Fruit fly (Drosophila melanogaster) whole organism, embryonic: ENCODE data around the gene CG7231.

Experiments used
- Atf6 ChIP-seq: fragments of 200-800 bp; sonication (Bioruptor generic); IDR thresholded peaks from 2 replicates; pipeline ENCODE4 v1.3.6; 2022; ENCODE audit warnings: missing biosample characterization, missing genetic modification characterization
- CG10654 ChIP-seq: fragments of 200-800 bp; sonication (Bioruptor generic); optimal IDR thresholded peaks from 2 replicates; lab custom pipeline; 2016; ENCODE audit warnings: missing biosample characterization, missing genetic modification characterization
- CG10959 ChIP-seq: fragments of 200-800 bp; sonication (Bioruptor generic); IDR thresholded peaks from 2 replicates; pipeline ENCODE4 v1.3.6; 2022; ENCODE audit warnings: missing biosample characterization, missing genetic modification characterization
- CG11695 ChIP-seq: fragments of 200-800 bp; sonication (Bioruptor generic); IDR thresholded peaks from 3 replicates; pipeline ENCODE4 v1.3.6; 2022; ENCODE audit warnings: missing biosample characterization, missing genetic modification characterization
- CG15514 ChIP-seq: fragments of 200-800 bp; sonication (Bioruptor generic); optimal IDR thresholded peaks from 3 replicates; lab custom pipeline; 2017; ENCODE audit warnings: missing biosample characterization, missing genetic modification characterization, mild to moderate bottlenecking, moderate library complexity, missing genetic modification reagents
- CG1603 ChIP-seq: fragments of 200-800 bp; sonication (Bioruptor generic); optimal IDR thresholded peaks from 2 replicates; lab custom pipeline; 2019; ENCODE audit warnings: missing biosample characterization, mild to moderate bottlenecking, missing genetic modification characterization, moderate library complexity
- CG16815 ChIP-seq: fragments of 200-800 bp; sonication (Bioruptor generic); optimal IDR thresholded peaks from 3 replicates; lab custom pipeline; 2017; ENCODE audit warnings: missing biosample characterization, mild to moderate bottlenecking, missing genetic modification characterization
- CG32772 ChIP-seq: fragments of 200-800 bp; sonication (Bioruptor generic); IDR thresholded peaks from 2 replicates; pipeline ENCODE4 v1.3.6; 2022; ENCODE audit warnings: missing biosample characterization, missing genetic modification characterization
- CG34422 ChIP-seq: fragments of 200-800 bp; sonication (Bioruptor generic); IDR thresholded peaks from 3 replicates; pipeline ENCODE4 v1.3.6; 2022; ENCODE audit warnings: missing biosample characterization, missing genetic modification characterization
- CG3847 ChIP-seq: fragments of 200-800 bp; sonication (Bioruptor generic); IDR thresholded peaks from 2 replicates; pipeline ENCODE4 v1.3.6; 2022; ENCODE audit warnings: missing biosample characterization, missing genetic modification characterization
- CG4328 ChIP-seq: fragments of 200-800 bp; sonication (Bioruptor generic); optimal IDR thresholded peaks from 3 replicates; lab custom pipeline; 2017; ENCODE audit warnings: missing biosample characterization, missing genetic modification reagents, missing genetic modification characterization
- CG4707 ChIP-seq: fragments of 200-800 bp; sonication (Bioruptor generic); optimal IDR thresholded peaks from 2 replicates; lab custom pipeline; 2018; ENCODE audit warnings: missing biosample characterization, mild to moderate bottlenecking, missing genetic modification characterization, moderate library complexity
- CG4730 ChIP-seq: fragments of 200-800 bp; sonication (Bioruptor generic); IDR thresholded peaks from 2 replicates; pipeline ENCODE4 v1.3.6; 2022; ENCODE audit warnings: missing biosample characterization, missing genetic modification characterization
- CG4854 ChIP-seq: fragments of 200-800 bp; sonication (Bioruptor generic); optimal IDR thresholded peaks from 2 replicates; lab custom pipeline; 2016; ENCODE audit warnings: missing biosample characterization, missing genetic modification characterization, inconsistent platforms
- CG6272 ChIP-seq: fragments of 200-800 bp; sonication (Bioruptor generic); IDR thresholded peaks from 2 replicates; pipeline ENCODE4 v1.3.6; 2022; ENCODE audit warnings: missing biosample characterization, missing genetic modification characterization
- CG6765 ChIP-seq: fragments of 200-800 bp; sonication (Bioruptor generic); optimal IDR thresholded peaks from 3 replicates; lab custom pipeline; 2017; ENCODE audit warnings: missing biosample characterization, mild to moderate bottlenecking, missing genetic modification characterization
- CG8089 ChIP-seq: fragments of 200-800 bp; sonication (Bioruptor generic); optimal IDR thresholded peaks from 3 replicates; lab custom pipeline; 2016; ENCODE audit warnings: missing biosample characterization, missing genetic modification characterization
- CHES-1-like ChIP-seq: fragments of 200-800 bp; sonication (Bioruptor generic); optimal IDR thresholded peaks from 2 replicates; lab custom pipeline; 2016; ENCODE audit warnings: missing biosample characterization, missing genetic modification characterization
- D19B ChIP-seq: fragments of 200-800 bp; sonication (Bioruptor generic); optimal IDR thresholded peaks from 2 replicates; lab custom pipeline; 2017; ENCODE audit warnings: missing biosample characterization, mild to moderate bottlenecking, missing genetic modification characterization
- Eip74EF ChIP-seq, 2 experiments: fragments of 200-800 bp in 1 of 2; fragments of >200 bp in 1 of 2; sonication (Bioruptor generic) in 1 of 2; optimal IDR thresholded peaks; 2 replicates each; lab custom pipeline; 2017 to 2019; ENCODE audit warnings: missing biosample characterization in 2 of 2, missing genetic modification characterization in 2 of 2, mild to moderate bottlenecking in 1 of 2, moderate library complexity in 1 of 2
- Fer3 ChIP-seq: fragments of 200-800 bp; sonication (Bioruptor generic); optimal IDR thresholded peaks from 2 replicates; lab custom pipeline; 2018; ENCODE audit warnings: missing biosample characterization, mild to moderate bottlenecking, missing genetic modification characterization, moderate library complexity
- Hey ChIP-seq: fragments of 200-800 bp; sonication (Bioruptor generic); optimal IDR thresholded peaks from 3 replicates; lab custom pipeline; 2018; ENCODE audit warnings: missing biosample characterization, mild to moderate bottlenecking, missing genetic modification characterization
- Lhr ChIP-seq: fragments of 200-800 bp; sonication (Bioruptor generic); optimal IDR thresholded peaks from 3 replicates; lab custom pipeline; 2017; ENCODE audit warnings: mild to moderate bottlenecking, missing biosample characterization, missing genetic modification reagents, missing genetic modification characterization
- Max ChIP-seq: fragments of 200-800 bp; sonication (Bioruptor generic); optimal IDR thresholded peaks from 2 replicates; lab custom pipeline; 2016; ENCODE audit warnings: missing biosample characterization, mild to moderate bottlenecking, missing genetic modification characterization
- Rfx ChIP-seq: fragments of 200-800 bp; sonication (Bioruptor generic); IDR thresholded peaks from 2 replicates; pipeline ENCODE4 v1.3.6; 2022; ENCODE audit warnings: missing biosample characterization, missing genetic modification characterization
- Stat92E ChIP-seq, 3 experiments: fragments of >200 bp in 2 of 3; fragments of 200-800 bp in 1 of 3; sonication (Bioruptor generic) in 1 of 3; optimal IDR thresholded peaks; 2 replicates each; lab custom pipeline; 2017 to 2019; ENCODE audit warnings: missing biosample characterization in 3 of 3, missing genetic modification characterization in 3 of 3, mild to moderate bottlenecking in 1 of 3, moderate library complexity in 1 of 3
- Xrp1 ChIP-seq: fragments of 200-800 bp; sonication (Bioruptor generic); IDR thresholded peaks from 2 replicates; pipeline ENCODE4 v1.3.6; 2022; ENCODE audit warnings: missing biosample characterization, missing genetic modification characterization
- YL-1 ChIP-seq: fragments of 200-800 bp; sonication (Bioruptor generic); optimal IDR thresholded peaks from 3 replicates; lab custom pipeline; 2017; ENCODE audit warnings: missing biosample characterization, mild to moderate bottlenecking, missing genetic modification characterization
- amos ChIP-seq: fragments of 200-800 bp; sonication (Bioruptor generic); IDR thresholded peaks from 2 replicates; pipeline ENCODE4 v1.3.6; 2022; ENCODE audit warnings: missing biosample characterization, missing genetic modification characterization; ENCODE audit not compliant: partially characterized antibody
- bigmax ChIP-seq: fragments of 200-800 bp; sonication (Bioruptor generic); optimal IDR thresholded peaks from 2 replicates; lab custom pipeline; 2018; ENCODE audit warnings: missing biosample characterization, mild to moderate bottlenecking, missing genetic modification characterization
- cad ChIP-seq: fragments of >200 bp; optimal IDR thresholded peaks from 2 replicates; lab custom pipeline; 2017; ENCODE audit warnings: missing biosample characterization, missing genetic modification characterization
- caup ChIP-seq: fragments of 200-800 bp; sonication (Bioruptor generic); optimal IDR thresholded peaks from 3 replicates; lab custom pipeline; 2017; ENCODE audit warnings: missing biosample characterization, mild to moderate bottlenecking, missing genetic modification characterization, moderate library complexity; ENCODE audit not compliant: severe bottlenecking
- chn ChIP-seq: fragments of 200-800 bp; sonication (Bioruptor generic); optimal IDR thresholded peaks from 2 replicates; lab custom pipeline; 2016; ENCODE audit warnings: missing biosample characterization, missing genetic modification characterization
- crp ChIP-seq, 2 experiments: fragments of 200-800 bp; sonication (Bioruptor generic); optimal IDR thresholded peaks; 2 replicates in 1 of 2; 3 replicates in 1 of 2; lab custom pipeline; 2017; ENCODE audit warnings: missing biosample characterization in 2 of 2, missing genetic modification characterization in 2 of 2, mild to moderate bottlenecking in 1 of 2, moderate library complexity in 1 of 2
- ham ChIP-seq: fragments of 200-800 bp; sonication (Bioruptor generic); IDR thresholded peaks from 2 replicates; pipeline ENCODE4 v1.3.6; 2022; ENCODE audit warnings: missing biosample characterization, missing genetic modification characterization
- kah ChIP-seq: fragments of 200-800 bp; sonication (Bioruptor generic); optimal IDR thresholded peaks from 2 replicates; lab custom pipeline; 2018; ENCODE audit warnings: missing biosample characterization, mild to moderate bottlenecking, missing genetic modification characterization
- mirr ChIP-seq: fragments of 200-800 bp; sonication (Bioruptor generic); optimal IDR thresholded peaks from 3 replicates; lab custom pipeline; 2018; ENCODE audit warnings: missing biosample characterization, mild to moderate bottlenecking, missing genetic modification characterization
- nerfin-2 ChIP-seq: fragments of 200-800 bp; sonication (Bioruptor generic); IDR thresholded peaks from 2 replicates; pipeline ENCODE4 v1.3.6; 2022; ENCODE audit warnings: missing biosample characterization, missing genetic modification characterization; ENCODE audit not compliant: partially characterized antibody
- nom ChIP-seq: fragments of 200-800 bp; sonication (Bioruptor generic); optimal IDR thresholded peaks from 2 replicates; lab custom pipeline; 2017; ENCODE audit warnings: missing biosample characterization, missing genetic modification characterization, mild to moderate bottlenecking, moderate library complexity, missing genetic modification reagents
- pb ChIP-seq: fragments of 200-800 bp; sonication (Bioruptor generic); optimal IDR thresholded peaks from 3 replicates; lab custom pipeline; 2016; ENCODE audit warnings: missing biosample characterization, missing genetic modification characterization
- sens ChIP-seq: fragments of 200-800 bp; sonication (Bioruptor generic); peaks from one replicate; lab custom pipeline; 2016; ENCODE audit warnings: missing biosample characterization, missing genetic modification characterization
- sr ChIP-seq: fragments of 200-800 bp; sonication (Bioruptor generic); IDR thresholded peaks from 3 replicates; pipeline ENCODE4 v1.3.6; 2022; ENCODE audit warnings: missing biosample characterization, missing genetic modification characterization
- tgo ChIP-seq: fragments of 200-800 bp; sonication (Bioruptor generic); IDR thresholded peaks from 3 replicates; pipeline ENCODE4 v1.3.6; 2022; ENCODE audit warnings: missing biosample characterization, missing genetic modification characterization
- tll ChIP-seq, 2 experiments: fragments of 200-800 bp in 1 of 2; fragments of >200 bp in 1 of 2; sonication (Bioruptor generic) in 1 of 2; optimal IDR thresholded peaks; 2 replicates each; lab custom pipeline; 2017 to 2019; ENCODE audit warnings: missing biosample characterization in 2 of 2, missing genetic modification characterization in 2 of 2, mild to moderate bottlenecking in 1 of 2, moderate library complexity in 1 of 2
- unc-4 ChIP-seq: fragments of 200-800 bp; sonication (Bioruptor generic); IDR thresholded peaks from 2 replicates; pipeline ENCODE4 v1.3.6; 2022; ENCODE audit warnings: missing biosample characterization, missing genetic modification characterization; ENCODE audit not compliant: partially characterized antibody
- usp ChIP-seq: fragments of >200 bp; optimal IDR thresholded peaks from 2 replicates; lab custom pipeline; 2017; ENCODE audit warnings: missing biosample characterization, missing genetic modification characterization
- wdn ChIP-seq: fragments of 200-800 bp; sonication (Bioruptor generic); IDR thresholded peaks from 2 replicates; pipeline ENCODE4 v1.3.6; 2022; ENCODE audit warnings: missing biosample characterization, missing genetic modification characterization

Gene CG7231

DNA sequence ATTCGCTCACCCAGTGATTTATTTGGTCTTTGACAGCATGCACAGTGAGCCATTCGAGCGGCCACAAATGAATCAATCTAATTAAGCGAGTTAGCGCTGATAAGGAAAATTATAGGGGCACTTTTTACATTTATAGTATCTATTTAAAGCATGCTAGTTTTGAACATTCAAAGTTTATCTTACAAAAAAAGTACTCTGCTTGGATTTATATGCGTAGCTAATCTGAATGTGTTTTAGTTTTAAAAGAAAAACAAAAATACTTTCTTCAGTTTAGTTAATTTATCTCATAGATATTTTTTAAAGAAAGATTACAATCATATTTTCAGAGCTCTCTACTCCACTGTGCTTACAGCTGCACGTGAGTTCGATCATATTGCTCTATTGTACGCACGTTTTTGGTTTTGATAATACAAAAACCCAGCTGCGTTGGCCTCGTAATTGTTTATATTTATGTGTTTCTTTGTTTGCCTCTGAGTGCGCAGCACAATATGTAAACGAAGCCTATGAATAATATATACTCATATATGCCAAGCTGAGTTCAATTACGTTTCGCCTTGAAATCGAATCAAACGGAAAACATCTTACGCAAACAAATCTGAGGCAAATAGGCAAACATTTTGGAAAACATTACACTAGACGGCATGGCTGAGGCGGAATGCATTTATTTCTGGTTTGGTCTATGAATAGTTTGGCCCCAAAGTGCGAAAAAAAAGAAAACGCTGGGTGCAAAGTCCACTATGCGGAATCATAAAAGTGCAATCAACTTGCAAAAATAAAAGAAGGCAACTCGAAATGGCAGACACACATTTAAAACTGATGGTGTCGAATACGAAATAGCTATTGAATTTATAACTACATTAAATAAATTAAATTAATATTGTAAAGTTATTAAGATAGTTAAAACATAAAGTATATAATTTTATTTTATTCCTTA is 18.2 kb downstream of the CG7231 start (continued):
- peak; percentile 87 for TF ChIP-seq Max
- TF ChIP-seq amos, result no peak
- TF ChIP-seq CG16815, result peak; percentile 84
- TF ChIP-seq CG10654 (GFP tag; lab: Kevin White, UChicago), result peak; percentile 73
- TF ChIP-seq CG8089 (GFP tag; lab: Kevin White, UChicago), result peak; percentile 77
- TF ChIP-seq ham, result 0 out of 2 replicates have a peak, but pooled peaks have one; percentile 29
- peak; percentile 66 for TF ChIP-seq CG32772
- TF ChIP-seq pb, result peak; percentile 63
- peak; percentile 84 for TF ChIP-seq nom (GFP tag; lab: Kevin White, UChicago)
- TF ChIP-seq CG3847 (GFP tag; lab: Robert Waterston, UW), result peak; percentile 86
- TF ChIP-seq CG1603 (tag; lab: Kevin White, UChicago), result peak; percentile 65
- TF ChIP-seq bigmax, result no peak
- TF ChIP-seq kah (GFP tag; lab: Kevin White, UChicago), result peak; percentile 76
- TF ChIP-seq CG4730, result peak; percentile 81
- peak in 1 of 3 experiments; percentile 40 for TF ChIP-seq Stat92E (GFP tag; optimal IDR thresholded peaks at IDR 0.05; lab: Kevin White, UChicago)
- no peak for TF ChIP-seq cad
- TF ChIP-seq CG6765 (GFP tag; lab: Kevin White, UChicago), result peak; percentile 81
- peak; percentile 13 for TF ChIP-seq Hey (tag; lab: Kevin White, UChicago)
- TF ChIP-seq sens (GFP tag; lab: Kevin White, UChicago), result peak; percentile 95
- TF ChIP-seq CG10959 (GFP tag; lab: Robert Waterston, UW), result peak; percentile 40; the same call in 1 of the 2 replicates
- TF ChIP-seq Eip74EF (GFP tag; optimal IDR thresholded peaks at IDR 0.05; lab: Kevin White, UChicago), result peak in 1 of 2 experiments; percentile 90
- peak; percentile 83 for TF ChIP-seq caup (GFP tag; lab: Kevin White, UChicago)
- TF ChIP-seq Rfx, result peak; percentile 78
- TF ChIP-seq D19B (GFP tag; lab: Kevin White, UChicago), result peak; percentile 77
- TF ChIP-seq CG34422 (GFP tag; lab: Robert Waterston, UW), result peak; percentile 90
- peak; percentile 79 for TF ChIP-seq wdn (GFP tag; lab: Robert Waterston, UW)
- TF ChIP-seq Xrp1 (GFP tag; lab: Robert Waterston, UW), result peak; percentile 87
- peak; percentile 59; the same call in 1 of the 2 replicates for TF ChIP-seq CG6272
- peak; percentile 72 for TF ChIP-seq CG15514 (GFP tag; lab: Kevin White, UChicago)
- peak; percentile 80 for TF ChIP-seq chn (GFP tag; lab: Kevin White, UChicago)
- peak; percentile 73 for TF ChIP-seq Fer3 (tag; lab: Kevin White, UChicago)
- peak in 1 of 2 experiments; percentile 40 for TF ChIP-seq crp (GFP tag; optimal IDR thresholded peaks at IDR 0.05; lab: Kevin White, UChicago)
- peak; percentile 88 for TF ChIP-seq Atf6 (GFP tag; lab: Robert Waterston, UW)
- peak; percentile 73 for TF ChIP-seq CHES-1-like (GFP tag; lab: Kevin White, UChicago)
- TF ChIP-seq tgo (GFP tag; lab: Robert Waterston, UW), result peak; percentile 87
- TF ChIP-seq usp (GFP tag; lab: Kevin White, UChicago), result no peak
- TF ChIP-seq unc-4 (GFP tag; lab: Robert Waterston, UW), result no peak
- peak; percentile 84 for TF ChIP-seq CG4328 (GFP tag; lab: Kevin White, UChicago)
- peak; percentile 61 for TF ChIP-seq YL-1 (GFP tag; lab: Kevin White, UChicago)
- no peak for TF ChIP-seq sr (GFP tag; lab: Robert Waterston, UW)
- peak; percentile 71 for TF ChIP-seq mirr (GFP tag; lab: Kevin White, UChicago)
- peak; percentile 92 for TF ChIP-seq CG4707
- no peak for TF ChIP-seq tll (GFP tag; optimal IDR thresholded peaks at IDR 0.05; lab: Kevin White, UChicago)
- TF ChIP-seq CG4854 (GFP tag; lab: Kevin White, UChicago), result peak; percentile 72
- TF ChIP-seq Lhr (GFP tag; lab: Kevin White, UChicago), result peak; percentile 52
- peak; percentile 93 for TF ChIP-seq CG11695 (GFP tag; lab: Robert Waterston, UW)
- TF ChIP-seq nerfin-2 (GFP tag; lab: Robert Waterston, UW), result no peak
